Worm (Caenorhabditis elegans) whole organism, L3 larva: ENCODE results near the gene F22E5.20.
"Not testable (repeated sequence)": the region's sequence is repeated elsewhere in the genome, so short reads cannot be mapped to it uniquely, and the experiment has no call there.

Experiments
- R02D3.7 ChIP-seq: fragments of 150-350 bp; optimal IDR thresholded peaks from 2 replicates; lab custom pipeline; 2014; ENCODE audit warnings: missing biosample characterization, missing genetic modification characterization
- aly-2 ChIP-seq: fragments of 150-350 bp; optimal IDR thresholded peaks from 2 replicates; lab custom pipeline; 2014; ENCODE audit warnings: missing biosample characterization, missing genetic modification characterization
- ama-1 ChIP-seq: fragments of 150-350 bp; optimal IDR thresholded peaks from 2 replicates; lab custom pipeline; 2018
- ceh-16 ChIP-seq: sonication (generic microtip); optimal IDR thresholded peaks from 2 replicates; lab custom pipeline; 2017; ENCODE audit warnings: missing biosample characterization, missing genetic modification characterization
- ceh-28 ChIP-seq: fragments of 150-350 bp; optimal IDR thresholded peaks from 2 replicates; lab custom pipeline; 2014; ENCODE audit warnings: missing biosample characterization, missing genetic modification reagents, missing genetic modification characterization
- ceh-82 ChIP-seq: fragments of 150-350 bp; optimal IDR thresholded peaks from 2 replicates; lab custom pipeline; 2014; ENCODE audit warnings: missing biosample characterization, missing genetic modification characterization
- ceh-9 ChIP-seq: sonication (generic microtip); optimal IDR thresholded peaks from 2 replicates; lab custom pipeline; 2018; ENCODE audit warnings: missing biosample characterization, missing genetic modification characterization
- egl-27 ChIP-seq: sonication (generic microtip); optimal IDR thresholded peaks from 4 replicates; lab custom pipeline; 2017; ENCODE audit warnings: missing biosample characterization, missing genetic modification reagents, missing genetic modification characterization
- elt-1 ChIP-seq: fragments of 150-350 bp; optimal IDR thresholded peaks from 2 replicates; lab custom pipeline; 2014; ENCODE audit warnings: missing biosample characterization, missing genetic modification characterization
- elt-2 ChIP-seq: sonication (generic microtip); optimal IDR thresholded peaks from 2 replicates; lab custom pipeline; 2016; ENCODE audit warnings: missing genetic modification reagents, mild to moderate bottlenecking, missing genetic modification characterization, missing compliant biosample characterization
- eor-1 ChIP-seq, 2 experiments: fragments of 150-350 bp; optimal IDR thresholded peaks; 2 replicates each; lab custom pipeline; 2014 to 2018; ENCODE audit warnings: missing biosample characterization in 2 of 2, missing genetic modification characterization in 2 of 2
- fos-1 ChIP-seq: fragments of 150-350 bp; optimal IDR thresholded peaks from 2 replicates; lab custom pipeline; 2014; ENCODE audit warnings: missing biosample characterization, missing genetic modification characterization
- hmg-11 ChIP-seq: sonication (generic microtip); optimal IDR thresholded peaks from 2 replicates; lab custom pipeline; 2016; ENCODE audit warnings: missing genetic modification characterization, missing compliant biosample characterization
- lin-15B ChIP-seq: fragments of 150-350 bp; optimal IDR thresholded peaks from 2 replicates; lab custom pipeline; 2014; ENCODE audit warnings: missing biosample characterization, missing genetic modification characterization
- lin-39 ChIP-seq: fragments of 150-350 bp; optimal IDR thresholded peaks from 2 replicates; lab custom pipeline; 2018; ENCODE audit warnings: missing biosample characterization, missing genetic modification reagents, missing genetic modification characterization
- lsy-12 ChIP-seq: sonication (generic microtip); optimal IDR thresholded peaks from 2 replicates; lab custom pipeline; 2016; ENCODE audit warnings: mild to moderate bottlenecking, missing genetic modification characterization, missing compliant biosample characterization
- mdl-1 ChIP-seq: fragments of 150-350 bp; optimal IDR thresholded peaks from 2 replicates; lab custom pipeline; 2014; ENCODE audit warnings: missing biosample characterization, missing genetic modification characterization
- mml-1 ChIP-seq: fragments of 150-350 bp; sonication (generic microtip); optimal IDR thresholded peaks from 3 replicates; lab custom pipeline; 2014; ENCODE audit warnings: missing biosample characterization, missing genetic modification characterization
- nfya-1 ChIP-seq: sonication (generic microtip); optimal IDR thresholded peaks from 2 replicates; lab custom pipeline; 2017; ENCODE audit warnings: missing genetic modification characterization, mild to moderate bottlenecking, missing compliant biosample characterization, antibody characterized with exemption, moderate library complexity; ENCODE audit not compliant: insufficient read depth
- nhr-12 ChIP-seq: fragments of 150-350 bp; optimal IDR thresholded peaks from 2 replicates; lab custom pipeline; 2014; ENCODE audit warnings: missing biosample characterization, missing genetic modification characterization
- nhr-23 ChIP-seq: fragments of 150-350 bp; optimal IDR thresholded peaks from 2 replicates; lab custom pipeline; 2014; ENCODE audit warnings: missing biosample characterization, missing genetic modification reagents, missing genetic modification characterization
- nhr-237 ChIP-seq: fragments of 150-350 bp; optimal IDR thresholded peaks from 2 replicates; lab custom pipeline; 2014; ENCODE audit warnings: missing biosample characterization, missing genetic modification characterization
- nhr-25 ChIP-seq: sonication (generic microtip); optimal IDR thresholded peaks from 2 replicates; lab custom pipeline; 2017; ENCODE audit warnings: missing biosample characterization, missing genetic modification characterization
- nhr-28 ChIP-seq: fragments of 150-350 bp; optimal IDR thresholded peaks from 2 replicates; lab custom pipeline; 2014; ENCODE audit warnings: missing biosample characterization, missing genetic modification characterization
- nhr-43 ChIP-seq: sonication (generic microtip); optimal IDR thresholded peaks from 2 replicates; lab custom pipeline; 2016; ENCODE audit warnings: mild to moderate bottlenecking, missing genetic modification characterization, missing compliant biosample characterization; ENCODE audit not compliant: poor library complexity, severe bottlenecking
- nhr-67 ChIP-seq: fragments of 150-350 bp; optimal IDR thresholded peaks from 2 replicates; lab custom pipeline; 2014; ENCODE audit warnings: missing biosample characterization, missing genetic modification characterization
- nhr-76 ChIP-seq: fragments of 150-350 bp; sonication (generic microtip); optimal IDR thresholded peaks from 5 replicates; lab custom pipeline; 2014; ENCODE audit warnings: missing biosample characterization, missing genetic modification characterization
- nhr-77 ChIP-seq: fragments of 150-350 bp; optimal IDR thresholded peaks from 2 replicates; lab custom pipeline; 2014; ENCODE audit warnings: missing biosample characterization, missing genetic modification characterization
- sea-2 ChIP-seq: fragments of 150-350 bp; sonication (generic microtip); optimal IDR thresholded peaks from 4 replicates; lab custom pipeline; 2014; ENCODE audit warnings: missing biosample characterization, missing genetic modification reagents, missing genetic modification characterization
- skn-1 ChIP-seq: fragments of 150-350 bp; optimal IDR thresholded peaks from 2 replicates; lab custom pipeline; 2014; ENCODE audit warnings: missing biosample characterization, missing genetic modification characterization
- snpc-4 ChIP-seq: fragments of 150-350 bp; optimal IDR thresholded peaks from 2 replicates; lab custom pipeline; 2014; ENCODE audit warnings: missing biosample characterization, missing genetic modification characterization
- tbx-2 ChIP-seq: sonication (generic microtip); optimal IDR thresholded peaks from 2 replicates; lab custom pipeline; 2016; ENCODE audit warnings: mild to moderate bottlenecking, missing genetic modification characterization, missing compliant biosample characterization
- unc-39 ChIP-seq: sonication (generic microtip); optimal IDR thresholded peaks from 4 replicates; lab custom pipeline; 2017; ENCODE audit warnings: missing biosample characterization, missing genetic modification characterization
- unc-62 ChIP-seq: fragments of 150-350 bp; sonication (generic microtip); optimal IDR thresholded peaks from 4 replicates; lab custom pipeline; 2014; ENCODE audit warnings: missing biosample characterization, missing genetic modification reagents, missing genetic modification characterization
- zag-1 ChIP-seq: fragments of 150-350 bp; optimal IDR thresholded peaks from 2 replicates; lab custom pipeline; 2014; ENCODE audit warnings: missing biosample characterization, missing genetic modification characterization
- ztf-11 ChIP-seq: fragments of 150-350 bp; optimal IDR thresholded peaks from 2 replicates; lab custom pipeline; 2014; ENCODE audit warnings: missing biosample characterization, missing genetic modification characterization
- ztf-4 ChIP-seq: fragments of 150-350 bp; optimal IDR thresholded peaks from 2 replicates; lab custom pipeline; 2014; ENCODE audit warnings: missing biosample characterization, missing genetic modification characterization

Gene F22E5.20

DNA sequence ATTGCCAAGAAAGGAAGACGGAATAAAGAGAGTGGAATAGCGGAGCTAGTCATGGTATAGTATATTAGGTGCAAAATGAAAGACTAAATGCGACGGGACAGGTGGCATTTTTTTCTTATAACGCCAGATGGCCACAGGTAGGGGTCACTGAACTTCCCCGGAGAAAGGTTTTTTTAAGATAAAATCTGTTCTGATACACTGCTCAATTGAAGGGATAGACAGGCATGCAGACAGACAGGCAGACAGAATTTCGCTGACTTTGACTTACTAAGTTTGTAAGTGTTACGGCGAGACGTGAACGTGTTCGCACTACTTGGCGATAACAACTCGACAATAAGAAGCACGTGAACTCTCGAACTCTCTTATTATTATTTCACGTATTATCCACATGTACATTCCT lies at the start of gene F22E5.20, which contains the start of gene F22E5.1:
TSS of gene F22E5.20 (minus strand) at position 101 of the 400 bp plus-strand sequence.
TSS of gene F22E5.1 (plus strand) at position 242 of the 400 bp plus-strand sequence.
- not testable (repeated sequence) for TF ChIP-seq ceh-9; nhr-43 (tag; lab: Kevin White, UChicago); nhr-23
- TF ChIP-seq, all 47 proteins: peak for 0; not testable (repeated sequence) for 47

DNA sequence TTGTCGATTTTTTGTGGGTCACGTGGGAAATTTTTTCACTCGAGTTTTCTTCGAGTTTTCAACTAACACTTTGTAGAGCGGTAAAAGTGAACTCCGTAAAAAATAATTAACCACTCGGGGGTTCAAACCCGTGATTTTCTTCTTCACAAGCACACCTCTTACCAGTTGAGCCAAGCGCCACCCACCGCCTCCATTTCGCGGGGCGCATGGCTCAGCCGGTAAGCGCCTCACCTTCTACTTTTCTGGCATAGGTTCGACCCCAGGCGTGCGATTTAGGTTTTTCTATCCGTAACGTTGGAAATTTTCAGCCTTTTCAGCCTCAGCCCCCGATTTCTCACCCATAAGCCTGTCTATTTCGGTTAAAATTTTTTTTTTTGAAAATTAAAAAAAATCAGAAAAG lies 48.6 kb upstream of the F22E5.20 start:
- TF ChIP-seq nfya-1 (tag; lab: Kevin White, UChicago) (no peak), ceh-9 (no peak), unc-39 (tag; lab: Kevin White, UChicago) (no peak), ceh-82 (tag; lab: Kevin White, UChicago) (no peak), snpc-4 (no peak), elt-1 (tag; lab: Kevin White, UChicago) (no peak), nhr-12 (tag; lab: Kevin White, UChicago) (no peak), ceh-16 (tag; lab: Kevin White, UChicago) (no peak), eor-1 (tag; optimal IDR thresholded peaks at IDR 0.05; lab: Kevin White, UChicago) (no peak), nhr-237 (tag; lab: Kevin White, UChicago) (no peak), mdl-1 (tag; lab: Kevin White, UChicago) (no peak), hmg-11 (no peak), lin-15B (tag; lab: Kevin White, UChicago) (no peak), mml-1 (tag; lab: Kevin White, UChicago) (no peak), ama-1 (lab: Kevin White, UChicago) (no peak)

DNA sequence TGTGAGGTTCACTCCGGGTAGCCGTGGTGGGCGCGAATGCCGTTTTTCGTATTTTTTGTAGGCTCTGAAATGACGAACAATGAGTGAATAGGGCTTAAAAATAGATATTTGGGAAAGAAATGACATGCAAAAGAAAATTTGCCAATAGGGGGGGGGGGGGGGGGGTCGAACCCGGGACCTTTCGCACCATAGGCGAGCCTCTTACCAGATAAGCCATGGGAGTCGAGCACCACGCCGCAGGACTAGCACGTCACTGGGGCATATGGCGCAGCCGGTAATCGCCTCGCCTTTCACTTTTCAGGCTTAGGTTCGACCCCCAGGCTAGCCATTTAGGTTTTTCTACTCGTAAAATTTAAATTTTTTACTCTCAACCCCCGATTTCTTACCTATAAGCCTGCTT lies 45.8 kb upstream of the F22E5.20 start:
- no peak for TF ChIP-seq nhr-237 (tag; lab: Kevin White, UChicago)
- TF ChIP-seq aly-2 (tag; lab: Kevin White, UChicago), result no peak
- TF ChIP-seq nhr-67, result no peak
- no peak for TF ChIP-seq nhr-76 (tag; lab: Kevin White, UChicago)
- no peak for TF ChIP-seq snpc-4
- TF ChIP-seq mdl-1 (tag; lab: Kevin White, UChicago), result no peak
- no peak for TF ChIP-seq ztf-11
- no peak for TF ChIP-seq lin-39 (tag; lab: Kevin White, UChicago)
- no peak for TF ChIP-seq ceh-82 (tag; lab: Kevin White, UChicago)
- TF ChIP-seq nhr-43 (tag; lab: Kevin White, UChicago), result no peak
- TF ChIP-seq fos-1 (tag; lab: Kevin White, UChicago), result no peak
- TF ChIP-seq ceh-28 (tag; lab: Kevin White, UChicago), result no peak
- TF ChIP-seq unc-39 (tag; lab: Kevin White, UChicago), result no peak
- TF ChIP-seq zag-1 (tag; lab: Kevin White, UChicago), result no peak
- TF ChIP-seq, all 47 proteins: peak for 0

DNA sequence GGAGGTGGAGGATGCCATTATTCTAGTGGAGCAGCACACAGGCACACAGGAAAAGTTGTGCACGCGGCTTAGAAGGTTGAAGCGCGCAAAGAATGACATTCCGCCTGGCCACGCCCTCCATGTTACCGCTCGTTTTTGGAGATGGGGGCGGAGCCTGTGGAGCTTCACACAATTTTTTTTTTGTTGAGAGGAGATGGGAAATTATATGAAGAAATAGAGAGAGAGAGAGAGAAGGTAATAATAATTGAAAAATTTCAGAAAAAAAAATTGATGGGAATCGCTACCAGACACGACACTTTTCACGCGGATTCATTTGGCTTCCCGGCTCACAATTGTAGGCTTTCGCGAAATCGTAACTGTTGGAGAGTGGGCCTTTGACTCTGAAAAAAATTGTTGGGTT lies 43.9 kb upstream of the F22E5.20 start, which contains the start of gene T05A8.3:
TSS of gene T05A8.3 (minus strand) at position 101 of the 400 bp plus-strand sequence.
- TF ChIP-seq mml-1 (tag; lab: Kevin White, UChicago) (no peak), R02D3.7 (tag; lab: Kevin White, UChicago) (no peak), egl-27 (tag; lab: Kevin White, UChicago) (no peak), nhr-77 (no peak), mdl-1 (tag; lab: Kevin White, UChicago) (no peak), nhr-28 (tag; lab: Kevin White, UChicago) (no peak), lsy-12 (tag; lab: Kevin White, UChicago) (no peak)

DNA sequence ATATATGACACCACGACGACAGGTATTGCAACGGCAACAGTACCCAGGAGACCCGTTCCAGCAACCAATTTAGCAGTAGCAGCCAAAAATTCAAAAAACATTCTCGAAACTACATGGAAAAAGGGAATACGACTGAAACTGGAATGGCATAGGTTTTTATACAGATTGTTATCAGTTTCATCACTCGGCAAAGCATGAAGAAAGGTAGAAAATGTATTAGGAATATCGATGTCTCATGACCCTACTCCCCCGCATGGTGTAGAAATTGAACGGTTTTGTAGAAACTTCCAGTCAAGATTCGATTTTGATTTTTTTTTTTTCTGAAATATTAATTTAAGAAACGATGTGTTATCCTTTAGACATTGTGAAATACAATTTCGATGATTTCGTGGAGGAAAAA lies 37.5 kb upstream of the F22E5.20 start, which contains the start of gene T05A8.2:
TSS of gene T05A8.2 (minus strand) at position 101 of the 400 bp plus-strand sequence.
- TF ChIP-seq mdl-1 (tag; lab: Kevin White, UChicago), result no peak
- no peak for TF ChIP-seq ceh-82 (tag; lab: Kevin White, UChicago)
- TF ChIP-seq nhr-237 (tag; lab: Kevin White, UChicago), result no peak
- TF ChIP-seq ztf-4 (tag; lab: Kevin White, UChicago), result no peak
- no peak for TF ChIP-seq unc-62 (GFP tag; lab: Kevin White, UChicago)
- TF ChIP-seq skn-1 (tag; lab: Kevin White, UChicago), result no peak
- TF ChIP-seq zag-1 (tag; lab: Kevin White, UChicago), result no peak
- TF ChIP-seq nhr-77, result no peak
- no peak for TF ChIP-seq tbx-2 (tag; lab: Kevin White, UChicago)
- no peak for TF ChIP-seq sea-2 (GFP tag; lab: Kevin White, UChicago)
- no peak for TF ChIP-seq egl-27 (tag; lab: Kevin White, UChicago)
- no peak for TF ChIP-seq nhr-76 (tag; lab: Kevin White, UChicago)
- TF ChIP-seq elt-2 (tag; lab: Kevin White, UChicago), result no peak
- no peak for TF ChIP-seq fos-1 (tag; lab: Kevin White, UChicago)
- no peak for TF ChIP-seq elt-1 (tag; lab: Kevin White, UChicago)
- TF ChIP-seq nhr-25 (tag; lab: Kevin White, UChicago), result no peak
- no peak for TF ChIP-seq mml-1 (tag; lab: Kevin White, UChicago)
- TF ChIP-seq aly-2 (tag; lab: Kevin White, UChicago), result no peak
- TF ChIP-seq eor-1 (tag; optimal IDR thresholded peaks at IDR 0.05; lab: Kevin White, UChicago), result no peak
